Worm (Caenorhabditis elegans): ENCODE results near the gene pals-37.

pals-37 gene

ce11 chrV:12412321-12412720 lies 29.0 kb downstream of the pals-37 start:
- TF ChIP-seq hmg-4 (GFP tag; optimal IDR thresholded peaks at IDR 0.05) (no peak), ceh-36 (tag; optimal IDR thresholded peaks at IDR 0.05) (no peak), F13C5.2 (tag; optimal IDR thresholded peaks at IDR 0.05) (no peak), tra-4 (tag; optimal IDR thresholded peaks at IDR 0.05) (no peak), flt-1 (GFP tag; IDR thresholded peaks at IDR 0.05) (no peak), pes-1 (GFP tag; IDR thresholded peaks at IDR 0.05) (no peak), aly-1 (tag; optimal IDR thresholded peaks at IDR 0.05) (no peak), sea-1 (GFP tag; conservative IDR thresholded peaks at IDR 0.05) (no peak), scrt-1 (GFP tag; IDR thresholded peaks at IDR 0.05) (no peak), ets-7 (tag; optimal IDR thresholded peaks at IDR 0.05) (no peak), ama-1 (optimal IDR thresholded peaks at IDR 0.05) (no peak), ceh-13 (GFP tag; optimal IDR thresholded peaks at IDR 0.05) (no peak), hnd-1 (tag; optimal IDR thresholded peaks at IDR 0.05) (no peak), B0310.2 (tag; optimal IDR thresholded peaks at IDR 0.05) (no peak), tbx-37 (GFP tag; conservative IDR thresholded peaks at IDR 0.05) (no peak), tbx-11 (GFP tag; IDR thresholded peaks at IDR 0.05) (no peak), hmbx-1 (tag; optimal IDR thresholded peaks at IDR 0.05) (no peak)

ce11 chrV:12411909-12412308 lies 29.4 kb downstream of the pals-37 start, which contains the start of gene cdr-7:
Gene cdr-7, minus strand, starts transcription at chrV:12412113.
- no peak for TF ChIP-seq sea-1 (GFP tag; conservative IDR thresholded peaks at IDR 0.05)
- no peak for TF ChIP-seq B0310.2 (tag; optimal IDR thresholded peaks at IDR 0.05)
- no peak for TF ChIP-seq aly-1 (tag; optimal IDR thresholded peaks at IDR 0.05)
- no peak for TF ChIP-seq ceh-13 (GFP tag; optimal IDR thresholded peaks at IDR 0.05)
- TF ChIP-seq pes-1 (GFP tag; IDR thresholded peaks at IDR 0.05) = no peak
- TF ChIP-seq tbx-11 (GFP tag; IDR thresholded peaks at IDR 0.05) = no peak

- no peak for TF ChIP-seq tbx-37 (GFP tag; conservative IDR thresholded peaks at IDR 0.05)
- no peak for TF ChIP-seq ceh-13 (GFP tag; optimal IDR thresholded peaks at IDR 0.05)
- TF ChIP-seq pes-1 (GFP tag; IDR thresholded peaks at IDR 0.05) = no peak
- TF ChIP-seq hmbx-1 (tag; optimal IDR thresholded peaks at IDR 0.05) = no peak
- TF ChIP-seq hnd-1 (tag; optimal IDR thresholded peaks at IDR 0.05) = no peak
- TF ChIP-seq sea-1 (GFP tag; conservative IDR thresholded peaks at IDR 0.05) = no peak
- TF ChIP-seq scrt-1 (GFP tag; IDR thresholded peaks at IDR 0.05) = no peak
- TF ChIP-seq hmg-4 (GFP tag; optimal IDR thresholded peaks at IDR 0.05) = no peak
Observed at ce11 chrV:12410416-12411001, 30.8 kb downstream of the pals-37 start, which contains the start of gene hrg-2. Gene hrg-2, minus strand, starts transcription at chrV:12410513.

- TF ChIP-seq tbx-11 (GFP tag; IDR thresholded peaks at IDR 0.05) (no peak), flt-1 (GFP tag; IDR thresholded peaks at IDR 0.05) (no peak), hnd-1 (tag; optimal IDR thresholded peaks at IDR 0.05) (no peak), scrt-1 (GFP tag; IDR thresholded peaks at IDR 0.05) (no peak)
Observed at ce11 chrV:12408996-12409395, 32.3 kb downstream of the pals-37 start.

- no peak for TF ChIP-seq tbx-37 (GFP tag; conservative IDR thresholded peaks at IDR 0.05)
- TF ChIP-seq aly-1 (tag; optimal IDR thresholded peaks at IDR 0.05) = no peak
- no peak for TF ChIP-seq ceh-36 (tag; optimal IDR thresholded peaks at IDR 0.05)
- no peak for TF ChIP-seq pes-1 (GFP tag; IDR thresholded peaks at IDR 0.05)
- TF ChIP-seq ama-1 (optimal IDR thresholded peaks at IDR 0.05) = no peak
- no peak for TF ChIP-seq flt-1 (GFP tag; IDR thresholded peaks at IDR 0.05)
- no peak for TF ChIP-seq ceh-13 (GFP tag; optimal IDR thresholded peaks at IDR 0.05)
- TF ChIP-seq hnd-1 (tag; optimal IDR thresholded peaks at IDR 0.05) = no peak
- no peak for TF ChIP-seq tra-4 (tag; optimal IDR thresholded peaks at IDR 0.05)
- TF ChIP-seq hmbx-1 (tag; optimal IDR thresholded peaks at IDR 0.05) = no peak
- no peak for TF ChIP-seq tbx-11 (GFP tag; IDR thresholded peaks at IDR 0.05)
- TF ChIP-seq B0310.2 (tag; optimal IDR thresholded peaks at IDR 0.05) = no peak
- TF ChIP-seq hmg-4 (GFP tag; optimal IDR thresholded peaks at IDR 0.05) = no peak
- no peak for TF ChIP-seq sea-1 (GFP tag; conservative IDR thresholded peaks at IDR 0.05)
- no peak for TF ChIP-seq F13C5.2 (tag; optimal IDR thresholded peaks at IDR 0.05)
- TF ChIP-seq ets-7 (tag; optimal IDR thresholded peaks at IDR 0.05) = no peak
- no peak for TF ChIP-seq scrt-1 (GFP tag; IDR thresholded peaks at IDR 0.05)
Observed at ce11 chrV:12408525-12408924, 32.8 kb downstream of the pals-37 start, which contains the start of gene cdr-4. Gene cdr-4, minus strand, starts transcription at chrV:12408625.

ce11 chrV:12406514-12406913 lies 34.8 kb downstream of the pals-37 start:
- TF ChIP-seq ets-7 (tag; optimal IDR thresholded peaks at IDR 0.05) (no peak), F13C5.2 (tag; optimal IDR thresholded peaks at IDR 0.05) (no peak), hnd-1 (tag; optimal IDR thresholded peaks at IDR 0.05) (no peak), ceh-13 (GFP tag; optimal IDR thresholded peaks at IDR 0.05) (no peak), hmbx-1 (tag; optimal IDR thresholded peaks at IDR 0.05) (no peak), aly-1 (tag; optimal IDR thresholded peaks at IDR 0.05) (no peak), scrt-1 (GFP tag; IDR thresholded peaks at IDR 0.05) (no peak), pes-1 (GFP tag; IDR thresholded peaks at IDR 0.05) (no peak), tbx-11 (GFP tag; IDR thresholded peaks at IDR 0.05) (no peak), B0310.2 (tag; optimal IDR thresholded peaks at IDR 0.05) (no peak), tbx-37 (GFP tag; conservative IDR thresholded peaks at IDR 0.05) (no peak), tra-4 (tag; optimal IDR thresholded peaks at IDR 0.05) (no peak), hmg-4 (GFP tag; optimal IDR thresholded peaks at IDR 0.05) (no peak), sea-1 (GFP tag; conservative IDR thresholded peaks at IDR 0.05) (no peak), flt-1 (GFP tag; IDR thresholded peaks at IDR 0.05) (no peak), ama-1 (optimal IDR thresholded peaks at IDR 0.05) (no peak), ceh-36 (tag; optimal IDR thresholded peaks at IDR 0.05) (no peak)

ce11 chrV:12405929-12406328 lies 35.4 kb downstream of the pals-37 start, which contains the start of gene K01D12.10:
Gene K01D12.10, plus strand, starts transcription at chrV:12406229.
- TF ChIP-seq tra-4 (tag; optimal IDR thresholded peaks at IDR 0.05) (no peak), tbx-11 (GFP tag; IDR thresholded peaks at IDR 0.05) (no peak), ceh-13 (GFP tag; optimal IDR thresholded peaks at IDR 0.05) (no peak), ets-7 (tag; optimal IDR thresholded peaks at IDR 0.05) (no peak), F13C5.2 (tag; optimal IDR thresholded peaks at IDR 0.05) (no peak), hmbx-1 (tag; optimal IDR thresholded peaks at IDR 0.05) (no peak), sea-1 (GFP tag; conservative IDR thresholded peaks at IDR 0.05) (no peak), hmg-4 (GFP tag; optimal IDR thresholded peaks at IDR 0.05) (no peak), aly-1 (tag; optimal IDR thresholded peaks at IDR 0.05) (no peak), hnd-1 (tag; optimal IDR thresholded peaks at IDR 0.05) (no peak), pes-1 (GFP tag; IDR thresholded peaks at IDR 0.05) (no peak), tbx-37 (GFP tag; conservative IDR thresholded peaks at IDR 0.05) (no peak), scrt-1 (GFP tag; IDR thresholded peaks at IDR 0.05) (no peak), flt-1 (GFP tag; IDR thresholded peaks at IDR 0.05) (no peak)
